Fruit fly (Drosophila melanogaster): ENCODE measurements around the gene Rcd5.

DNA sequence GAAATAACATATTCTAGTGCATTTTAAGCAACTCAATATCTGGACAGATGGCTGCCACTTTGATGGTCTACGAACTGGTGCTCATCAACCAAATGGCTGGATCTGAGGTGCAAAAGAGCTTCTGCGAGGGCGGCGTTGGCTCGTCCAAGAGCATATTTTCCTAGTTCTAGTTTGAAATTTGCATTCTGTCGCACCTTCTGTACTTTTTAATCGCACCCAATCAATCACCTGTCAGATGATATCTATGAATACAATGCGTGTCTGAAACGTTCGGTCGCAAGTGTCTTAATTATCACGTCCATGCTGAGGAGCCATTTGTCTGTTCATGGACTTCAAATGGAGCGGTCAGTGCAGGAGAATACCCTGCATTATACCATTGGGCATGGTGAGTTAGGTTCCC is 8.6 kb upstream of the Rcd5 start, which contains the start of the genes Gr64d and Gr64e:
- TF ChIP-seq psq (optimal IDR thresholded peaks at IDR 0.05) (no peak), CG8478 (optimal IDR thresholded peaks at IDR 0.05) (no peak), Dll (optimal IDR thresholded peaks at IDR 0.05) (no peak), usp (GFP tag; optimal IDR thresholded peaks at IDR 0.05) (no peak)

Measured in whole organism.